Worm (Caenorhabditis elegans) whole organism, L2 larva: Measurements from ENCODE around the gene acp-6.

Experiments
- C34F6.9 ChIP-seq: fragments of 150-350 bp; optimal IDR thresholded peaks from 2 replicates; lab custom pipeline; 2014; ENCODE audit warnings: missing biosample characterization, missing genetic modification characterization
- F13H6.1 ChIP-seq: sonication (generic microtip); optimal IDR thresholded peaks from 2 replicates; lab custom pipeline; 2016; ENCODE audit warnings: missing genetic modification characterization, missing compliant biosample characterization
- R02D3.7 ChIP-seq: fragments of 150-350 bp; optimal IDR thresholded peaks from 2 replicates; lab custom pipeline; 2014; ENCODE audit warnings: missing biosample characterization, missing genetic modification characterization
- Y55F3AM.14 ChIP-seq: fragments of 200-800 bp; sonication (Bioruptor generic); optimal IDR thresholded peaks from 2 replicates; lab custom pipeline; 2018; ENCODE audit warnings: mild to moderate bottlenecking, missing genetic modification characterization, missing compliant biosample characterization
- ZK546.5 ChIP-seq: sonication (generic microtip); optimal IDR thresholded peaks from 2 replicates; lab custom pipeline; 2017; ENCODE audit warnings: missing biosample characterization, missing genetic modification characterization
- alr-1 ChIP-seq: fragments of 150-350 bp; optimal IDR thresholded peaks from 2 replicates; lab custom pipeline; 2014; ENCODE audit warnings: missing biosample characterization, missing genetic modification characterization
- aly-2 ChIP-seq: fragments of 150-350 bp; optimal IDR thresholded peaks from 2 replicates; lab custom pipeline; 2014; ENCODE audit warnings: missing biosample characterization, missing genetic modification characterization
- ama-1 ChIP-seq: fragments of 150-350 bp; optimal IDR thresholded peaks from 2 replicates; lab custom pipeline; 2018; ENCODE audit warnings: inconsistent platforms
- ceh-16 ChIP-seq: fragments of 150-350 bp; optimal IDR thresholded peaks from 2 replicates; lab custom pipeline; 2014; ENCODE audit warnings: missing biosample characterization, missing genetic modification characterization
- ceh-82 ChIP-seq: fragments of 150-350 bp; optimal IDR thresholded peaks from 2 replicates; lab custom pipeline; 2014; ENCODE audit warnings: missing biosample characterization, missing genetic modification characterization
- crh-2 ChIP-seq: sonication (generic microtip); optimal IDR thresholded peaks from 2 replicates; lab custom pipeline; 2017; ENCODE audit warnings: missing biosample characterization, missing genetic modification characterization
- egl-27 ChIP-seq: sonication (generic microtip); optimal IDR thresholded peaks from 3 replicates; lab custom pipeline; 2017; ENCODE audit warnings: missing biosample characterization, missing genetic modification reagents, missing genetic modification characterization
- elt-1 ChIP-seq: fragments of 150-350 bp; optimal IDR thresholded peaks from 2 replicates; lab custom pipeline; 2014; ENCODE audit warnings: missing biosample characterization, missing genetic modification characterization
- elt-3 ChIP-seq: sonication (generic microtip); optimal IDR thresholded peaks from 2 replicates; lab custom pipeline; 2017; ENCODE audit warnings: missing biosample characterization, missing genetic modification characterization
- gmeb-1 ChIP-seq: fragments of 150-350 bp; optimal IDR thresholded peaks from 2 replicates; lab custom pipeline; 2014; ENCODE audit warnings: missing biosample characterization, missing genetic modification characterization
- lin-11 ChIP-seq: fragments of 150-350 bp; sonication (generic microtip); optimal IDR thresholded peaks from 2 replicates; lab custom pipeline; 2014; ENCODE audit warnings: missing biosample characterization, missing genetic modification characterization, inconsistent platforms, mixed read lengths
- lin-13 ChIP-seq: fragments of 150-350 bp; optimal IDR thresholded peaks from 2 replicates; lab custom pipeline; 2014; ENCODE audit warnings: missing biosample characterization, missing genetic modification reagents, missing genetic modification characterization
- lin-39 ChIP-seq: fragments of 150-350 bp; optimal IDR thresholded peaks from 2 replicates; lab custom pipeline; 2014; ENCODE audit warnings: missing biosample characterization, missing genetic modification reagents, missing genetic modification characterization
- lsy-2 ChIP-seq, 2 experiments: fragments of 150-350 bp in 1 of 2; sonication (generic microtip) in 1 of 2; optimal IDR thresholded peaks; 2 replicates each; lab custom pipeline; 2014 to 2017; ENCODE audit warnings: missing biosample characterization in 2 of 2, missing genetic modification characterization in 2 of 2
- mbf-1 ChIP-seq: sonication (generic microtip); optimal IDR thresholded peaks from 2 replicates; lab custom pipeline; 2017; ENCODE audit warnings: missing biosample characterization, missing genetic modification characterization
- mdl-1 ChIP-seq, 2 experiments: fragments of 150-350 bp in 1 of 2; sonication (generic microtip) in 1 of 2; optimal IDR thresholded peaks; 2 replicates each; lab custom pipeline; 2017; ENCODE audit warnings: missing biosample characterization in 2 of 2, missing genetic modification characterization in 2 of 2
- nhr-10 ChIP-seq: sonication (generic microtip); optimal IDR thresholded peaks from 2 replicates; lab custom pipeline; 2017; ENCODE audit warnings: missing biosample characterization, missing genetic modification characterization
- nhr-11 ChIP-seq: fragments of 150-350 bp; optimal IDR thresholded peaks from 2 replicates; lab custom pipeline; 2014; ENCODE audit warnings: missing biosample characterization, missing genetic modification characterization
- nhr-12 ChIP-seq: fragments of 150-350 bp; optimal IDR thresholded peaks from 2 replicates; lab custom pipeline; 2014; ENCODE audit warnings: missing biosample characterization, missing genetic modification characterization
- nhr-129 ChIP-seq: fragments of 150-350 bp; optimal IDR thresholded peaks from 2 replicates; lab custom pipeline; 2014; ENCODE audit warnings: missing biosample characterization, missing genetic modification characterization
- nhr-21 ChIP-seq: fragments of 150-350 bp; optimal IDR thresholded peaks from 2 replicates; lab custom pipeline; 2014; ENCODE audit warnings: missing biosample characterization, missing genetic modification characterization
- nhr-23 ChIP-seq: fragments of 150-350 bp; optimal IDR thresholded peaks from 2 replicates; lab custom pipeline; 2014; ENCODE audit warnings: missing biosample characterization, missing genetic modification reagents, missing genetic modification characterization
- nhr-237 ChIP-seq: fragments of 150-350 bp; optimal IDR thresholded peaks from 2 replicates; lab custom pipeline; 2014; ENCODE audit warnings: missing biosample characterization, missing genetic modification characterization
- nhr-25 ChIP-seq: fragments of 150-350 bp; sonication (generic microtip); optimal IDR thresholded peaks from 3 replicates; lab custom pipeline; 2014; ENCODE audit warnings: missing biosample characterization, missing genetic modification characterization
- nhr-6 ChIP-seq: fragments of 150-350 bp; optimal IDR thresholded peaks from 2 replicates; lab custom pipeline; 2014; ENCODE audit warnings: missing biosample characterization, missing genetic modification characterization
- nhr-77 ChIP-seq: fragments of 150-350 bp; optimal IDR thresholded peaks from 2 replicates; lab custom pipeline; 2014; ENCODE audit warnings: missing biosample characterization, missing genetic modification characterization
- peb-1 ChIP-seq: fragments of 150-350 bp; optimal IDR thresholded peaks from 2 replicates; lab custom pipeline; 2014; ENCODE audit warnings: missing biosample characterization, missing genetic modification characterization
- skn-1 ChIP-seq: sonication (generic microtip); optimal IDR thresholded peaks from 2 replicates; lab custom pipeline; 2017; ENCODE audit warnings: missing biosample characterization, missing genetic modification characterization
- sma-3 ChIP-seq: sonication (generic microtip); optimal IDR thresholded peaks from 2 replicates; lab custom pipeline; 2016; ENCODE audit warnings: missing genetic modification reagents, missing genetic modification characterization, missing compliant biosample characterization
- sma-9 ChIP-seq, 2 experiments: fragments of 150-350 bp in 1 of 2; sonication (generic microtip) in 1 of 2; optimal IDR thresholded peaks; 2 replicates each; lab custom pipeline; 2014 to 2016; ENCODE audit warnings: missing genetic modification characterization in 2 of 2, mild to moderate bottlenecking in 1 of 2, missing biosample characterization in 1 of 2, missing compliant biosample characterization in 1 of 2, missing genetic modification reagents in 1 of 2, moderate library complexity in 1 of 2
- snpc-4 ChIP-seq: fragments of 150-350 bp; optimal IDR thresholded peaks from 2 replicates; lab custom pipeline; 2014; ENCODE audit warnings: missing biosample characterization, missing genetic modification characterization
- unc-39 ChIP-seq: fragments of 150-350 bp; optimal IDR thresholded peaks from 2 replicates; lab custom pipeline; 2014; ENCODE audit warnings: missing biosample characterization, missing genetic modification characterization
- unc-55 ChIP-seq: fragments of 150-350 bp; sonication (generic microtip); optimal IDR thresholded peaks from 3 replicates; lab custom pipeline; 2014; ENCODE audit warnings: missing biosample characterization, missing genetic modification reagents, missing genetic modification characterization
- unc-62 ChIP-seq: fragments of 150-350 bp; optimal IDR thresholded peaks from 2 replicates; lab custom pipeline; 2014; ENCODE audit warnings: missing biosample characterization, missing genetic modification reagents, missing genetic modification characterization
- ztf-1 ChIP-seq: fragments of 200-800 bp; sonication (Bioruptor generic); conservative IDR thresholded peaks from 2 replicates; pipeline ENCODE4 v1.3.6; 2022; ENCODE audit warnings: missing genetic modification characterization, missing compliant biosample characterization
- ztf-11 ChIP-seq: sonication (generic microtip); optimal IDR thresholded peaks from 2 replicates; lab custom pipeline; 2017; ENCODE audit warnings: missing biosample characterization, missing genetic modification characterization

acp-6 gene

ce11 chrIV:6417612-6418011, 8.3 kb downstream of the acp-6 start:
- TF ChIP-seq ZK546.5 (tag; lab: Kevin White, UChicago): no peak
- no peak for TF ChIP-seq elt-1 (tag; lab: Kevin White, UChicago)
- TF ChIP-seq alr-1 (tag; lab: Kevin White, UChicago): no peak
- TF ChIP-seq crh-2 (tag; lab: Kevin White, UChicago): no peak
- TF ChIP-seq unc-55 (GFP tag; lab: Kevin White, UChicago): no peak
- TF ChIP-seq ceh-82: no peak
- TF ChIP-seq nhr-10 (tag; lab: Kevin White, UChicago): no peak
- TF ChIP-seq lin-39 (tag; lab: Kevin White, UChicago): no peak
- TF ChIP-seq ceh-16: no peak
- TF ChIP-seq sma-3 (GFP tag; lab: Kevin White, UChicago): no peak
- TF ChIP-seq unc-39: no peak
- TF ChIP-seq nhr-237 (tag; lab: Kevin White, UChicago): no peak
- TF ChIP-seq, all 48 proteins: peak for 0

DNA sequence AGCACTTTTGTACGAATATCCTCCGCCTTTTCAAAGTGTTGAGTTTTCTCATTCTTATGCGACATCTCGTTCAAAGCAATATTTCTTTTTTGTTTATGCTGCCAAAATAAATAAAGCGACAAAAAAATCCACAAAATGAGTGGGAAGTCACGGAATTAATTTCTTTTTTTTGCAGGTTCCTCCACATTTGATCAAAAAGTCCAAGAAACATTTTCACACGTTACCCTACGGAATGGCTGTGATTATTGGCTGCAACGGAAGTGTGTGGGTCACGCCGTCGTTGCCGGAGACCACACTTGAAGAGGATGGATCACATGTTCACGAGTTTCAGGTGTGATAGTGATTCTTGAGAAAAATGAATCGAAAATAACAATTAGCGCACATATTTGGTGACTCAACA, 9.4 kb downstream of the acp-6 start, which contains the start of gene Y73B6BL.22:
Gene Y73B6BL.22 (minus strand): TSS at position 101 of the 400 bp plus-strand sequence.
- TF ChIP-seq skn-1 (tag; lab: Kevin White, UChicago) (no peak), egl-27 (tag; lab: Kevin White, UChicago) (no peak), lsy-2 (tag; optimal IDR thresholded peaks at IDR 0.05; lab: Kevin White, UChicago) (no peak), ama-1 (lab: Kevin White, UChicago) (no peak), mbf-1 (tag; lab: Kevin White, UChicago) (no peak), C34F6.9 (tag; lab: Kevin White, UChicago) (no peak), sma-9 (GFP tag; optimal IDR thresholded peaks at IDR 0.05; lab: Kevin White, UChicago) (no peak), sma-9 (tag; optimal IDR thresholded peaks at IDR 0.05; lab: Kevin White, UChicago) (no peak), nhr-21 (tag; lab: Kevin White, UChicago) (no peak)

- TF ChIP-seq alr-1 (tag; lab: Kevin White, UChicago) (no peak), snpc-4 (tag; lab: Kevin White, UChicago) (peak; percentile 11), nhr-77 (tag; lab: Kevin White, UChicago) (no peak), nhr-237 (tag; lab: Kevin White, UChicago) (no peak), gmeb-1 (peak; percentile 96), R02D3.7 (tag; lab: Kevin White, UChicago) (peak; percentile 99), nhr-10 (tag; lab: Kevin White, UChicago) (no peak), nhr-12 (no peak), unc-55 (GFP tag; lab: Kevin White, UChicago) (peak; percentile 83), nhr-25 (tag; lab: Kevin White, UChicago) (no peak), mbf-1 (tag; lab: Kevin White, UChicago) (no peak), nhr-23 (no peak), elt-3 (tag; lab: Kevin White, UChicago) (no peak), nhr-129 (tag; lab: Kevin White, UChicago) (peak; percentile 73), Y55F3AM.14 (no peak), sma-9 (GFP tag; optimal IDR thresholded peaks at IDR 0.05; lab: Kevin White, UChicago) (peak; percentile 69), sma-9 (tag; optimal IDR thresholded peaks at IDR 0.05; lab: Kevin White, UChicago) (no peak), C34F6.9 (tag; lab: Kevin White, UChicago) (peak; percentile 60), lin-11 (tag; lab: Kevin White, UChicago) (peak; percentile 1), nhr-11 (tag; lab: Kevin White, UChicago) (no peak), ztf-11 (tag; lab: Kevin White, UChicago) (no peak), ceh-16 (no peak), elt-1 (tag; lab: Kevin White, UChicago) (no peak), ztf-1 (GFP tag; lab: Robert Waterston, UW) (no peak), aly-2 (tag; lab: Kevin White, UChicago) (no peak), nhr-6 (tag; lab: Kevin White, UChicago) (peak; percentile 37), peb-1 (tag; lab: Kevin White, UChicago) (no peak), lin-39 (tag; lab: Kevin White, UChicago) (no peak), sma-3 (GFP tag; lab: Kevin White, UChicago) (peak; percentile 29), ama-1 (lab: Kevin White, UChicago) (no peak), unc-62 (GFP tag; lab: Kevin White, UChicago) (no peak), crh-2 (tag; lab: Kevin White, UChicago) (peak; percentile 61), ZK546.5 (tag; lab: Kevin White, UChicago) (peak; percentile 14), skn-1 (tag; lab: Kevin White, UChicago) (no peak), mdl-1 (tag; optimal IDR thresholded peaks at IDR 0.05; lab: Kevin White, UChicago) (no peak), nhr-21 (tag; lab: Kevin White, UChicago) (peak; percentile 39), F13H6.1 (tag; lab: Kevin White, UChicago) (peak; percentile 2), lin-13 (GFP tag; lab: Kevin White, UChicago) (no peak), ceh-82 (no peak)
- TF ChIP-seq, all 48 proteins: peak for 14
These were observed 10.8 kb downstream of the acp-6 start, which contains the start of gene exos-2 for ce11 chrIV:6415149-6415548. TSS of gene exos-2 (plus strand) at chrIV:6415478.
